Fruit fly (Drosophila melanogaster) whole organism, embryonic: ENCODE measurements around the gene CG34451.

Experiments used
- Adf1 ChIP-seq: fragments of 200-800 bp; sonication (Bioruptor generic); IDR thresholded peaks from 2 replicates; pipeline ENCODE4 v1.3.6; 2022; ENCODE audit warnings: missing biosample characterization, missing genetic modification characterization
- CG1024 ChIP-seq: fragments of 200-800 bp; sonication (Bioruptor generic); IDR thresholded peaks from 2 replicates; pipeline ENCODE4 v1.3.6; 2022; ENCODE audit warnings: missing biosample characterization, missing genetic modification characterization
- CG10431 ChIP-seq: fragments of 200-800 bp; sonication (Bioruptor generic); optimal IDR thresholded peaks from 3 replicates; lab custom pipeline; 2018; ENCODE audit warnings: missing biosample characterization, mild to moderate bottlenecking, missing genetic modification characterization
- CG11456 ChIP-seq: fragments of 200-800 bp; sonication (Bioruptor generic); IDR thresholded peaks from 3 replicates; pipeline ENCODE4 v1.3.6; 2022; ENCODE audit warnings: missing biosample characterization, missing genetic modification characterization
- CG11696 ChIP-seq: fragments of 200-800 bp; sonication (Bioruptor generic); IDR thresholded peaks from 2 replicates; pipeline ENCODE4 v1.3.6; 2022; ENCODE audit warnings: missing biosample characterization, missing genetic modification characterization
- CG12155 ChIP-seq: fragments of 200-800 bp; sonication (Bioruptor generic); optimal IDR thresholded peaks from 3 replicates; lab custom pipeline; 2016; ENCODE audit warnings: missing biosample characterization, missing genetic modification characterization
- CG13123 ChIP-seq: fragments of 200-800 bp; sonication (Bioruptor generic); optimal IDR thresholded peaks from 2 replicates; lab custom pipeline; 2016; ENCODE audit warnings: missing biosample characterization, missing genetic modification characterization
- CG14710 ChIP-seq: fragments of 200-800 bp; sonication (Bioruptor generic); optimal IDR thresholded peaks from 3 replicates; lab custom pipeline; 2019; ENCODE audit warnings: missing biosample characterization, mild to moderate bottlenecking, missing genetic modification characterization, moderate library complexity
- CG17385 ChIP-seq: fragments of 200-800 bp; sonication (Bioruptor generic); optimal IDR thresholded peaks from 3 replicates; lab custom pipeline; 2018; ENCODE audit warnings: missing biosample characterization, mild to moderate bottlenecking, missing genetic modification characterization
- CG18764 ChIP-seq: fragments of 200-800 bp; sonication (Bioruptor generic); optimal IDR thresholded peaks from 3 replicates; lab custom pipeline; 2016; ENCODE audit warnings: missing biosample characterization, missing genetic modification characterization
- CG2678 ChIP-seq: fragments of 200-800 bp; sonication (Bioruptor generic); optimal IDR thresholded peaks from 3 replicates; lab custom pipeline; 2019; ENCODE audit warnings: missing biosample characterization, mild to moderate bottlenecking, missing genetic modification characterization, moderate library complexity
- CG31365 ChIP-seq: fragments of 200-800 bp; sonication (Bioruptor generic); optimal IDR thresholded peaks from 2 replicates; lab custom pipeline; 2018; ENCODE audit warnings: missing biosample characterization, mild to moderate bottlenecking, missing genetic modification characterization
- CG43689 ChIP-seq: fragments of 200-800 bp; sonication (Bioruptor generic); IDR thresholded peaks from 2 replicates; pipeline ENCODE4 v1.3.6; 2022; ENCODE audit warnings: missing biosample characterization, missing genetic modification characterization
- CG8089 ChIP-seq: fragments of 200-800 bp; sonication (Bioruptor generic); optimal IDR thresholded peaks from 3 replicates; lab custom pipeline; 2016; ENCODE audit warnings: missing biosample characterization, missing genetic modification characterization
- CG8359 ChIP-seq: fragments of 200-800 bp; sonication (Bioruptor generic); optimal IDR thresholded peaks from 2 replicates; lab custom pipeline; 2017; ENCODE audit warnings: missing biosample characterization, mild to moderate bottlenecking, missing genetic modification characterization, borderline replicate concordance
- CG8765 ChIP-seq: fragments of 200-800 bp; sonication (Bioruptor generic); IDR thresholded peaks from 2 replicates; pipeline ENCODE4 v1.3.6; 2022; ENCODE audit warnings: missing biosample characterization, missing genetic modification characterization
- CG9932 ChIP-seq: fragments of 200-800 bp; sonication (Bioruptor generic); IDR thresholded peaks from 2 replicates; pipeline ENCODE4 v1.3.6; 2022; ENCODE audit warnings: missing biosample characterization, missing genetic modification characterization
- D ChIP-seq, 2 experiments: fragments of 200-800 bp in 1 of 2; fragments of >200 bp in 1 of 2; sonication (Bioruptor generic) in 1 of 2; optimal IDR thresholded peaks; 2 replicates in 1 of 2; 3 replicates in 1 of 2; lab custom pipeline; 2017; ENCODE audit warnings: mild to moderate bottlenecking in 1 of 2, missing biosample characterization in 1 of 2, missing genetic modification characterization in 1 of 2, missing genetic modification reagents in 1 of 2
- Elba2 ChIP-seq: fragments of 200-800 bp; sonication (Bioruptor generic); optimal IDR thresholded peaks from 3 replicates; lab custom pipeline; 2016; ENCODE audit warnings: missing biosample characterization, missing genetic modification characterization
- GATAe ChIP-seq: fragments of 200-800 bp; sonication (Bioruptor generic); conservative IDR thresholded peaks from 2 replicates; pipeline ENCODE4 v1.3.6; 2022; ENCODE audit warnings: missing biosample characterization, missing genetic modification characterization
- Gug ChIP-seq: fragments of 200-800 bp; sonication (Bioruptor generic); IDR thresholded peaks from 4 replicates; pipeline ENCODE4 v1.3.6; 2022; ENCODE audit warnings: missing biosample characterization, missing genetic modification characterization
- HLH4C ChIP-seq: fragments of 200-800 bp; sonication (Bioruptor generic); IDR thresholded peaks from 3 replicates; pipeline ENCODE4 v1.3.6; 2022; ENCODE audit warnings: missing biosample characterization, missing genetic modification characterization; ENCODE audit not compliant: partially characterized antibody
- HmgD ChIP-seq: fragments of 200-800 bp; sonication (Bioruptor generic); optimal IDR thresholded peaks from 3 replicates; lab custom pipeline; 2016; ENCODE audit warnings: missing biosample characterization, missing genetic modification characterization
- NC2β ChIP-seq: fragments of 200-800 bp; sonication (Bioruptor generic); optimal IDR thresholded peaks from 2 replicates; lab custom pipeline; 2016; ENCODE audit warnings: missing biosample characterization, missing genetic modification characterization
- Nf-YC ChIP-seq: fragments of 200-800 bp; optimal IDR thresholded peaks from 3 replicates; lab custom pipeline; 2019; ENCODE audit warnings: missing biosample characterization, mild to moderate bottlenecking, missing genetic modification characterization, moderate library complexity
- Sox102F ChIP-seq: fragments of 200-800 bp; sonication (Bioruptor generic); optimal IDR thresholded peaks from 2 replicates; lab custom pipeline; 2018; ENCODE audit warnings: missing biosample characterization, mild to moderate bottlenecking, missing genetic modification characterization, moderate library complexity
- Trl ChIP-seq, 3 experiments: fragments of >200 bp in 2 of 3; fragments of 200-800 bp in 1 of 3; sonication (Bioruptor generic) in 1 of 3; optimal IDR thresholded peaks; 2 replicates in 1 of 3; 3 replicates in 2 of 3; lab custom pipeline; 2016 to 2017; ENCODE audit warnings: missing biosample characterization in 1 of 3, missing genetic modification characterization in 1 of 3
- Usf ChIP-seq: fragments of 200-800 bp; sonication (Bioruptor generic); optimal IDR thresholded peaks from 2 replicates; lab custom pipeline; 2017; ENCODE audit warnings: missing genotype, missing biosample characterization, missing genetic modification characterization
- ab ChIP-seq: fragments of 200-800 bp; sonication (Bioruptor generic); optimal IDR thresholded peaks from 2 replicates; lab custom pipeline; 2016; ENCODE audit warnings: missing biosample characterization, missing genetic modification characterization
- abd-A ChIP-seq: fragments of 200-800 bp; sonication (Bioruptor generic); optimal IDR thresholded peaks from 3 replicates; lab custom pipeline; 2019; ENCODE audit warnings: missing biosample characterization, mild to moderate bottlenecking, missing genetic modification characterization, moderate library complexity
- ac ChIP-seq: fragments of 200-800 bp; sonication (Bioruptor generic); optimal IDR thresholded peaks from 3 replicates; lab custom pipeline; 2017; ENCODE audit warnings: missing biosample characterization, mild to moderate bottlenecking, missing genetic modification characterization
- az2 ChIP-seq: fragments of 200-800 bp; sonication (Bioruptor generic); optimal IDR thresholded peaks from 3 replicates; lab custom pipeline; 2016; ENCODE audit warnings: missing biosample characterization, missing genetic modification characterization
- bowl ChIP-seq: fragments of 200-800 bp; sonication (Bioruptor generic); IDR thresholded peaks from 2 replicates; pipeline ENCODE4 v1.3.6; 2022; ENCODE audit warnings: missing biosample characterization, missing genetic modification characterization
- br ChIP-seq: fragments of >200 bp; optimal IDR thresholded peaks from 2 replicates; lab custom pipeline; 2017
- cwo ChIP-seq: fragments of 200-800 bp; sonication (Bioruptor generic); optimal IDR thresholded peaks from 3 replicates; lab custom pipeline; 2017; ENCODE audit warnings: missing biosample characterization, missing genetic modification characterization, mild to moderate bottlenecking, moderate library complexity, missing genetic modification reagents
- da ChIP-seq: fragments of 200-800 bp; sonication (Bioruptor generic); optimal IDR thresholded peaks from 2 replicates; lab custom pipeline; 2016; ENCODE audit warnings: missing biosample characterization, missing genetic modification characterization
- dan ChIP-seq: fragments of 200-800 bp; sonication (Bioruptor generic); IDR thresholded peaks from 2 replicates; pipeline ENCODE4 v1.3.6; 2022; ENCODE audit warnings: missing biosample characterization, missing genetic modification characterization
- ems ChIP-seq: fragments of 200-800 bp; sonication (Bioruptor generic); optimal IDR thresholded peaks from 3 replicates; lab custom pipeline; 2016; ENCODE audit warnings: missing biosample characterization, missing genetic modification characterization
- fd102C ChIP-seq: fragments of 200-800 bp; sonication (Bioruptor generic); optimal IDR thresholded peaks from 2 replicates; lab custom pipeline; 2018; ENCODE audit warnings: missing biosample characterization, mild to moderate bottlenecking, missing genetic modification characterization, moderate library complexity
- h ChIP-seq: fragments of >200 bp; optimal IDR thresholded peaks from 2 replicates; lab custom pipeline; 2017
- lab ChIP-seq: fragments of 200-800 bp; sonication (Bioruptor generic); optimal IDR thresholded peaks from 3 replicates; lab custom pipeline; 2017; ENCODE audit warnings: missing biosample characterization, missing genetic modification characterization, mild to moderate bottlenecking, moderate library complexity, missing genetic modification reagents
- lmd ChIP-seq: fragments of 200-800 bp; sonication (Bioruptor generic); IDR thresholded peaks from 2 replicates; pipeline ENCODE4 v1.3.6; 2022; ENCODE audit warnings: missing biosample characterization, missing genetic modification characterization
- lov ChIP-seq, 2 experiments: fragments of 200-800 bp in 1 of 2; fragments of >200 bp in 1 of 2; sonication (Bioruptor generic) in 1 of 2; IDR thresholded peaks in 1 of 2; optimal IDR thresholded peaks in 1 of 2; 2 replicates in 1 of 2; 3 replicates in 1 of 2; pipeline versions ENCODE4 v1.3.6 to Lab custom; 2017 to 2022; ENCODE audit warnings: missing biosample characterization in 1 of 2, missing genetic modification characterization in 1 of 2
- nerfin-2 ChIP-seq: fragments of 200-800 bp; sonication (Bioruptor generic); IDR thresholded peaks from 2 replicates; pipeline ENCODE4 v1.3.6; 2022; ENCODE audit warnings: missing biosample characterization, missing genetic modification characterization; ENCODE audit not compliant: partially characterized antibody
- ranshi ChIP-seq: fragments of 200-800 bp; sonication (Bioruptor generic); IDR thresholded peaks from 2 replicates; pipeline ENCODE4 v1.3.6; 2022; ENCODE audit warnings: missing biosample characterization, missing genetic modification characterization
- row ChIP-seq: fragments of 200-800 bp; sonication (Bioruptor generic); IDR thresholded peaks from 3 replicates; pipeline ENCODE4 v1.3.6; 2022; ENCODE audit warnings: missing biosample characterization, missing genetic modification characterization
- sqz ChIP-seq: fragments of 200-800 bp; sonication (Bioruptor generic); optimal IDR thresholded peaks from 3 replicates; lab custom pipeline; 2018; ENCODE audit warnings: missing biosample characterization, mild to moderate bottlenecking, missing genetic modification characterization
- tll ChIP-seq, 2 experiments: fragments of 200-800 bp in 1 of 2; fragments of >200 bp in 1 of 2; sonication (Bioruptor generic) in 1 of 2; optimal IDR thresholded peaks; 2 replicates each; lab custom pipeline; 2017 to 2019; ENCODE audit warnings: missing biosample characterization in 2 of 2, missing genetic modification characterization in 2 of 2, mild to moderate bottlenecking in 1 of 2, moderate library complexity in 1 of 2
- usp ChIP-seq: fragments of >200 bp; optimal IDR thresholded peaks from 2 replicates; lab custom pipeline; 2017; ENCODE audit warnings: missing biosample characterization, missing genetic modification characterization

The CG34451 gene

DNA sequence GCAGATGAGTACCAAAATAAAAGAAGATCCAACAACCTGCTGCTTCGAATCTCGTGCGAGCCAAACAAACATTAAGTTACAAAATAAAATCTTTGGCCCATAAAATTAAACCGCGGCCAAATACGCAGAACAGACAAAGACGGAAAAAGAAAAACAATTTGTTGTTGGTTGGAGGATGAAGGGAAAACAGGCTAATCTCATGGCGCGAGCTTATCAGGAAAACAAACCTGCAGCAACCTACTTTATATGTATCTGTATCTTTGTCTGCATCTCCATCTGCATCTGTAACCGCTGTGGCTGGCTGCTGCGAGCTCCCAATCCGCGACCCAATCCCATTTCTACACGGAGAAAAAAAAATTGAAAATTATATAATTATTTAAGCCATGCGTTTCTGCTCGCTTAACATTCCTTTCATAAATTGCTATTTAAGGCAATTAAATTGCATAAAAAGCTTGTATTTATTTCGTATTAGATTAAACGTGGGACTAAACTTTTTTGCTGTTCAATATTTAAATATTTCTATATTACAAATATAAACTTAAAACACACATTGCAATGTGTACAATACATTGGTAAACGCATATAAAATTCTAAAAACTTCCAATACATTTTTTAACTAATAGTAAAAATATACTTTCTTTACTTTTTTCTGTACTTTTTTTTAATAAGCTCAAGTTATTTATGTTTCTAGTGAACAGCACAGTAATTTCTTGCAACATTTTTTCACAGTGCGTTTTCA lies 1.1 kb upstream of the CG34451 start (continued):
- TF ChIP-seq bowl (GFP tag; lab: Robert Waterston, UW) (no peak), CG31365 (no peak), usp (GFP tag; lab: Kevin White, UChicago) (no peak), Elba2 (no peak), CG14710 (tag; lab: Kevin White, UChicago) (peak; percentile 72), az2 (GFP tag; lab: Kevin White, UChicago) (peak; percentile 51), CG17385 (GFP tag; lab: Kevin White, UChicago) (peak; percentile 8), sqz (GFP tag; lab: Kevin White, UChicago) (no peak), CG8089 (GFP tag; lab: Kevin White, UChicago) (no peak), Trl (optimal IDR thresholded peaks at IDR 0.05; lab: Kevin White, UChicago) (no peak), Trl (GFP tag; optimal IDR thresholded peaks at IDR 0.05; lab: Kevin White, UChicago) (no peak), GATAe (GFP tag; lab: Robert Waterston, UW) (no peak), fd102C (GFP tag; lab: Kevin White, UChicago) (no peak), dan (GFP tag; lab: Robert Waterston, UW) (no peak), da (GFP tag; lab: Kevin White, UChicago) (no peak), Gug (GFP tag; lab: Robert Waterston, UW) (no peak), CG9932 (GFP tag; lab: Robert Waterston, UW) (no peak), CG1024 (GFP tag; lab: Robert Waterston, UW) (0 out of 2 replicates have a peak, but pooled peaks have one; percentile 6), CG8765 (GFP tag; lab: Robert Waterston, UW) (no peak), HmgD (no peak), CG2678 (tag; lab: Kevin White, UChicago) (peak; percentile 56), ab (GFP tag; lab: Kevin White, UChicago) (no peak), CG13123 (GFP tag; lab: Kevin White, UChicago) (no peak), h (lab: Kevin White, UChicago) (no peak), Usf (peak; percentile 1), Nf-YC (tag; lab: Kevin White, UChicago) (no peak), lab (GFP tag; lab: Kevin White, UChicago) (no peak), CG8359 (GFP tag; lab: Kevin White, UChicago) (peak; percentile 50), ranshi (GFP tag; lab: Robert Waterston, UW) (no peak), CG11456 (GFP tag; lab: Robert Waterston, UW) (no peak), cwo (no peak), CG10431 (GFP tag; lab: Kevin White, UChicago) (no peak), ac (no peak), CG12155 (GFP tag; lab: Kevin White, UChicago) (no peak), D (optimal IDR thresholded peaks at IDR 0.05; lab: Kevin White, UChicago) (no peak), D (GFP tag; optimal IDR thresholded peaks at IDR 0.05; lab: Kevin White, UChicago) (peak; percentile 56), ems (no peak), row (0 out of 3 replicates have a peak, but pooled peaks have one; percentile 20), Sox102F (GFP tag; lab: Kevin White, UChicago) (peak; percentile 60), br (lab: Kevin White, UChicago) (no peak), lmd (GFP tag; lab: Robert Waterston, UW) (no peak; the same call in 1 of the 2 replicates), HLH4C (no peak), NC2β (GFP tag; lab: Kevin White, UChicago) (no peak), CG43689 (no peak), CG11696 (GFP tag; lab: Robert Waterston, UW) (no peak), lov (optimal IDR thresholded peaks at IDR 0.05; lab: Kevin White, UChicago) (no peak), lov (GFP tag; IDR thresholded peaks at IDR 0.05; lab: Robert Waterston, UW) (no peak), Adf1 (GFP tag; lab: Robert Waterston, UW) (no peak), CG18764 (GFP tag; lab: Kevin White, UChicago) (no peak), tll (GFP tag; optimal IDR thresholded peaks at IDR 0.05; lab: Kevin White, UChicago) (no peak), nerfin-2 (no peak), abd-A (tag; lab: Kevin White, UChicago) (peak; percentile 46)
